Worm (Caenorhabditis elegans) whole organism, L3 larva: ENCODE results near the gene efl-3.

Experiments used
- R02D3.7 ChIP-seq: fragments of 150-350 bp; optimal IDR thresholded peaks from 2 replicates; lab custom pipeline; 2014; ENCODE audit warnings: missing biosample characterization, missing genetic modification characterization
- ZK546.5 ChIP-seq: sonication (generic microtip); optimal IDR thresholded peaks from 2 replicates; lab custom pipeline; 2017; ENCODE audit warnings: missing biosample characterization, missing genetic modification characterization
- aly-2 ChIP-seq: fragments of 150-350 bp; optimal IDR thresholded peaks from 2 replicates; lab custom pipeline; 2014; ENCODE audit warnings: missing biosample characterization, missing genetic modification characterization
- ceh-16 ChIP-seq: sonication (generic microtip); optimal IDR thresholded peaks from 2 replicates; lab custom pipeline; 2017; ENCODE audit warnings: missing biosample characterization, missing genetic modification characterization
- ceh-82 ChIP-seq: fragments of 150-350 bp; optimal IDR thresholded peaks from 2 replicates; lab custom pipeline; 2014; ENCODE audit warnings: missing biosample characterization, missing genetic modification characterization
- daf-12 ChIP-seq: fragments of 150-350 bp; optimal IDR thresholded peaks from 2 replicates; lab custom pipeline; 2014; ENCODE audit warnings: missing biosample characterization, missing genetic modification reagents, missing genetic modification characterization
- egl-27 ChIP-seq: sonication (generic microtip); optimal IDR thresholded peaks from 4 replicates; lab custom pipeline; 2017; ENCODE audit warnings: missing biosample characterization, missing genetic modification reagents, missing genetic modification characterization
- egl-5 ChIP-seq: fragments of 150-350 bp; optimal IDR thresholded peaks from 2 replicates; lab custom pipeline; 2017; ENCODE audit warnings: missing biosample characterization, missing genetic modification reagents, missing genetic modification characterization, inconsistent platforms
- elt-2 ChIP-seq: sonication (generic microtip); optimal IDR thresholded peaks from 2 replicates; lab custom pipeline; 2016; ENCODE audit warnings: missing genetic modification reagents, mild to moderate bottlenecking, missing genetic modification characterization, missing compliant biosample characterization
- elt-3 ChIP-seq, 3 experiments: fragments of 150-350 bp in 1 of 3; sonication (generic microtip) in 2 of 3; optimal IDR thresholded peaks; 2 replicates in 2 of 3; 4 replicates in 1 of 3; lab custom pipeline; 2014 to 2017; ENCODE audit warnings: missing biosample characterization in 3 of 3, missing genetic modification characterization in 3 of 3
- eor-1 ChIP-seq, 2 experiments: fragments of 150-350 bp; optimal IDR thresholded peaks; 2 replicates each; lab custom pipeline; 2014 to 2018; ENCODE audit warnings: missing biosample characterization in 2 of 2, missing genetic modification characterization in 2 of 2
- fkh-10 ChIP-seq: sonication (generic microtip); optimal IDR thresholded peaks from 2 replicates; lab custom pipeline; 2017; ENCODE audit warnings: missing biosample characterization, missing genetic modification reagents, missing genetic modification characterization
- fkh-2 ChIP-seq: fragments of 150-350 bp; optimal IDR thresholded peaks from 2 replicates; lab custom pipeline; 2014; ENCODE audit warnings: missing biosample characterization, missing genetic modification reagents, missing genetic modification characterization
- fos-1 ChIP-seq: fragments of 150-350 bp; optimal IDR thresholded peaks from 2 replicates; lab custom pipeline; 2014; ENCODE audit warnings: missing biosample characterization, missing genetic modification characterization
- hmg-11 ChIP-seq: sonication (generic microtip); optimal IDR thresholded peaks from 2 replicates; lab custom pipeline; 2016; ENCODE audit warnings: missing genetic modification characterization, missing compliant biosample characterization
- jun-1 ChIP-seq: fragments of 150-350 bp; optimal IDR thresholded peaks from 2 replicates; lab custom pipeline; 2014; ENCODE audit warnings: missing biosample characterization, missing genetic modification reagents, missing genetic modification characterization
- lin-39 ChIP-seq: fragments of 150-350 bp; optimal IDR thresholded peaks from 2 replicates; lab custom pipeline; 2018; ENCODE audit warnings: missing biosample characterization, missing genetic modification reagents, missing genetic modification characterization
- mml-1 ChIP-seq: fragments of 150-350 bp; sonication (generic microtip); optimal IDR thresholded peaks from 3 replicates; lab custom pipeline; 2014; ENCODE audit warnings: missing biosample characterization, missing genetic modification characterization
- nfya-1 ChIP-seq: sonication (generic microtip); optimal IDR thresholded peaks from 2 replicates; lab custom pipeline; 2017; ENCODE audit warnings: missing genetic modification characterization, mild to moderate bottlenecking, missing compliant biosample characterization, antibody characterized with exemption, moderate library complexity; ENCODE audit not compliant: insufficient read depth
- nhr-12 ChIP-seq: fragments of 150-350 bp; optimal IDR thresholded peaks from 2 replicates; lab custom pipeline; 2014; ENCODE audit warnings: missing biosample characterization, missing genetic modification characterization
- nhr-23 ChIP-seq: fragments of 150-350 bp; optimal IDR thresholded peaks from 2 replicates; lab custom pipeline; 2014; ENCODE audit warnings: missing biosample characterization, missing genetic modification reagents, missing genetic modification characterization
- nhr-237 ChIP-seq: fragments of 150-350 bp; optimal IDR thresholded peaks from 2 replicates; lab custom pipeline; 2014; ENCODE audit warnings: missing biosample characterization, missing genetic modification characterization
- nhr-25 ChIP-seq: sonication (generic microtip); optimal IDR thresholded peaks from 2 replicates; lab custom pipeline; 2017; ENCODE audit warnings: missing biosample characterization, missing genetic modification characterization
- nhr-28 ChIP-seq: fragments of 150-350 bp; optimal IDR thresholded peaks from 2 replicates; lab custom pipeline; 2014; ENCODE audit warnings: missing biosample characterization, missing genetic modification characterization
- nhr-43 ChIP-seq: sonication (generic microtip); optimal IDR thresholded peaks from 2 replicates; lab custom pipeline; 2016; ENCODE audit warnings: mild to moderate bottlenecking, missing genetic modification characterization, missing compliant biosample characterization; ENCODE audit not compliant: poor library complexity, severe bottlenecking
- nhr-76 ChIP-seq: fragments of 150-350 bp; sonication (generic microtip); optimal IDR thresholded peaks from 5 replicates; lab custom pipeline; 2014; ENCODE audit warnings: missing biosample characterization, missing genetic modification characterization
- pha-4 ChIP-seq: fragments of 150-350 bp; optimal IDR thresholded peaks from 2 replicates; lab custom pipeline; 2014; ENCODE audit warnings: missing biosample characterization, missing genetic modification reagents, missing genetic modification characterization
- pqm-1 ChIP-seq: fragments of 150-350 bp; optimal IDR thresholded peaks from 2 replicates; lab custom pipeline; 2017; ENCODE audit warnings: missing biosample characterization, missing genetic modification characterization, inconsistent platforms
- sea-2 ChIP-seq: fragments of 150-350 bp; sonication (generic microtip); optimal IDR thresholded peaks from 4 replicates; lab custom pipeline; 2014; ENCODE audit warnings: missing biosample characterization, missing genetic modification reagents, missing genetic modification characterization
- skn-1 ChIP-seq: fragments of 150-350 bp; optimal IDR thresholded peaks from 2 replicates; lab custom pipeline; 2014; ENCODE audit warnings: missing biosample characterization, missing genetic modification characterization
- snpc-4 ChIP-seq: fragments of 150-350 bp; optimal IDR thresholded peaks from 2 replicates; lab custom pipeline; 2014; ENCODE audit warnings: missing biosample characterization, missing genetic modification characterization
- unc-62 ChIP-seq: fragments of 150-350 bp; sonication (generic microtip); optimal IDR thresholded peaks from 4 replicates; lab custom pipeline; 2014; ENCODE audit warnings: missing biosample characterization, missing genetic modification reagents, missing genetic modification characterization
- zag-1 ChIP-seq: fragments of 150-350 bp; optimal IDR thresholded peaks from 2 replicates; lab custom pipeline; 2014; ENCODE audit warnings: missing biosample characterization, missing genetic modification characterization
- ztf-11 ChIP-seq: fragments of 150-350 bp; optimal IDR thresholded peaks from 2 replicates; lab custom pipeline; 2014; ENCODE audit warnings: missing biosample characterization, missing genetic modification characterization

The efl-3 gene

DNA sequence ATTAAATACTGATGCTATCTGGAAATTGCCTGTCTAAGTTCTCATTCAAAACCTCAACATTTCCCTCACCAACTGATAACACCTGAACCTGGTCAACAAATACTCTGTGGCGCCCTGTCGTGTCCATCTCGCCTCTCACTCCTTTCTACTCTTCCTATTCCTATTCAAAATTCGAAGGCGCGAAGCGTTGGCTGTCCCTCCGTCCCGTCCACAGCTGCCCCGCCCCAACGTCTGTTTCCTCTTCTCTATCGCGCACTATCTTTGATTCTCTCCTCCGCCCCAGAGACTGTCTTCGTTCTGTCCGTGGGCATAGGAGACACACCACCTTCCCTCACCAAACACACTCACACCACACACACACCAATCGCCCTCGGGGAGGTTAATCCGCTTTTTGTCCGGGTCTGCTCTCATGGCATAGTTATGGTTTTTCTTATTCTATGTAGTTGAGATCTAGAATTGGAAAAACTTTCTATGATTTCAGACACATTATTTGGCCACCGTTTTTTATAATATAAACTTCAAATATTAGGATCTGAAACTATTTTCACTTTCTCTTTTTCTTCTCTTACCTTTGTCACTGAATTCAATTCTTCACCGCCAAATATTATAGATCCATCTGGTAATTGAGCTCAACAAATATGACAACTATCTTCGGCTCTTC is at the start of gene efl-3:
TSS of gene efl-3 (plus strand) at position 611 of the 661 bp plus-strand sequence.
- TF ChIP-seq ceh-16 (tag; lab: Kevin White, UChicago) (no peak), snpc-4 (tag; lab: Kevin White, UChicago) (no peak), zag-1 (no peak), ztf-11 (no peak), aly-2 (tag; lab: Kevin White, UChicago) (no peak), mml-1 (tag; lab: Kevin White, UChicago) (no peak), ZK546.5 (tag; lab: Kevin White, UChicago) (no peak), hmg-11 (tag; lab: Kevin White, UChicago) (no peak), fos-1 (tag; lab: Kevin White, UChicago) (no peak), elt-2 (peak; percentile 37), sea-2 (GFP tag; lab: Kevin White, UChicago) (no peak), jun-1 (tag; lab: Kevin White, UChicago) (no peak), pqm-1 (peak; percentile 16), R02D3.7 (tag; lab: Kevin White, UChicago) (no peak), daf-12 (no peak), nhr-23 (tag; lab: Kevin White, UChicago) (no peak), unc-62 (GFP tag; lab: Kevin White, UChicago) (no peak)

DNA sequence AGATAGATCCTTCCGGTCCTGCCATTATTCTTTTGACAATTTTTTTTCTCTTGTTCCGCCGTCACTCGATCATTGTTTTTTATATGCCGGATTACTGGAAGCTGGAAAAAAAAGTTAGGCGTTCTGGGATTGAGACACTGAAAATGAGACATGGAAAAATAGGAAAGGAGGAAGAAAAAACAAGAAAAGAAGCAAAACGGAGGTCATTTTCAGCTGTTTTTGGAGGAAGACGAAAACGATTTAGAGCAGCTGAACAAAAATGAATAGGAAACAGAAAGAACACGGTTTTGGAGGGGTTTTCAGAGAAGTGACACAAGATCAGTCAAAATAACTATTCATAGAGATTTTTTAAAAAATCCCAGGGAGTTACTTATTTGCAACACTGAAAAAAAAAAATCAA is 43.4 kb upstream of the efl-3 start, which contains the start of gene amt-3:
TSS of gene amt-3 (minus strand) at position 101 of the 400 bp plus-strand sequence.
- TF ChIP-seq lin-39 (tag; lab: Kevin White, UChicago), result no peak
- TF ChIP-seq hmg-11 (tag; lab: Kevin White, UChicago), result no peak
- no peak for TF ChIP-seq nhr-237 (tag; lab: Kevin White, UChicago)
- no peak for TF ChIP-seq nfya-1 (tag; lab: Kevin White, UChicago)
- no peak for TF ChIP-seq nhr-23 (tag; lab: Kevin White, UChicago)
- TF ChIP-seq zag-1, result no peak
- no peak for TF ChIP-seq pha-4
- TF ChIP-seq elt-3 (tag; optimal IDR thresholded peaks at IDR 0.05; lab: Kevin White, UChicago), result no peak
- no peak for TF ChIP-seq R02D3.7 (tag; lab: Kevin White, UChicago)
- TF ChIP-seq, all 47 proteins: peak for 0

DNA sequence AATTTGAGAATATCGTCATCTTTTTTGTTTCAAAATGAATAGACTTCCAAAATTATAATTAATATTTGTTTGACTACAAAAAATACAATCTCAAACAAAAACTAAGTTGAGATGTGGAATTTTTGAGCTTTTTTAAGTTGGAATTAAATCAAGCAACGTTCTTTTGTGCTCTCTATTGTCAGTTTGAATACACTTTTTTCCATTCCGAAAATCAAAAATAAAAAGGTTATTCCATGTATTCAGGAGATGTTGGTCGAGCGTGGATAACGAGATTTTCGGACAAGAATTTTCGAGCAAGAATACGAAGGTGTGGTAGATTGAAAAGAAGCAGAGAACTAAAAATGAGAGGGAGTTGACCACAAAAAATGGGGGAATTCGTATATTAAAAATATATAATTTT is 42.3 kb upstream of the efl-3 start:
- TF ChIP-seq nhr-28 (tag; lab: Kevin White, UChicago) (no peak), fkh-2 (no peak), nhr-12 (tag; lab: Kevin White, UChicago) (no peak), ceh-82 (tag; lab: Kevin White, UChicago) (no peak), nhr-43 (tag; lab: Kevin White, UChicago) (no peak), sea-2 (GFP tag; lab: Kevin White, UChicago) (no peak), nhr-76 (tag; lab: Kevin White, UChicago) (no peak), fkh-10 (GFP tag; lab: Kevin White, UChicago) (peak; percentile 89), ZK546.5 (tag; lab: Kevin White, UChicago) (no peak)

DNA sequence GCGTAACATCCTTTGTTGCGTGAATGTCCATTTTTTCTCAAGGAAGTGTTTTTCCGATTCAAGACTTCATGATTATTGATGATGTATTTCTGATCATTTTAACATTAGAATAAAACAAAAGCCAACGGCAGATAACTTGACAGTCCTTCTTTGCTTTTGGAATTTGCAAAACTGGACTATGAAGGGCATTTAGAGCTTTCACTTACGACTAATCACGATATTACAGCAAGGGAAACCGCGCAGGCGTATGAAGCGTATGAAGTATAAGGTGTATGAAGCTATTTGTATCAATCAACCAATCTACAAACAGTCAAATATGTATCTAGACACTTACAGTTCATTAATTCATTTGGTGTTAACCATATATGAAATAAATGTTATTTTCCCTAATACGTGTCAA is 34.7 kb upstream of the efl-3 start:
- TF ChIP-seq nhr-76 (tag; lab: Kevin White, UChicago) (no peak), nhr-25 (tag; lab: Kevin White, UChicago) (peak; percentile 21)
- TF ChIP-seq, all 47 proteins: peak for 1

DNA sequence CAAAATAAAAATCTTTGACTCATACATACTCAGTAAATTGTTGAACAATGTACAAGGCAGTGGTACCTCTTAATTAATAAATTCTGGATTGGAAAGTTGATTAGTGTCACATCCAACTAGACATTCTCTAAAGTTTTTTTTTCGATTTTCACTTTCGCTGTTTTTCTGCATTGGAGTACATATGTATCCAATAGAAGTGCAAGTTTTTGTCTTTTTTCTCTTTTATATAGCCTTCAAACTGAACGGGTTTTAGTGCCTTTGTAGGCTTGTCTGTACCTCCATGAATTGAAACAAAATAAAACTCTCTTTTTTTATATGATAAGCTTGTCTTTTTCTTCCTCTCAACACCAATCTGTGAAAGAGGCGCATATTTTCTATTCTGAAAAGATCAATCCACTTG is 32.3 kb upstream of the efl-3 start:
- no peak for TF ChIP-seq ceh-82 (tag; lab: Kevin White, UChicago)
- peak; percentile 55 for TF ChIP-seq nhr-25 (tag; lab: Kevin White, UChicago)

DNA sequence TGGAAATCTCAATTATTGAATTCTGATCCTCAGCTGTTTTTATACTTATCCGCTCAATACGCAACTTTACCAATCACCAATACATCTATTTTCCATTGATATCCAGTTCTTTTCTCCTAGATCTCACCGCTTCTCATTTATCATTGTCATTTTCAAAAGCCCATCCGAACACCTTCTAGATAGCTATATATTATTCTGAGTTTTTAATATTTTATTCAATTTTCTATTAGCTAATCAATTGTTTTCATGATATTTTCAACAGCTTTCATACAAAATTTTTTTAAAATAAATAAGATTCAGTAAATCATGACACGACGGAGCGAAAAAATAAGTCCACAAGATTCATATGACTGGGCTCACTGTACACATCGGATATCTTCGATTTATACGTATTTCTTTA is 31.3 kb upstream of the efl-3 start, which contains the start of gene F49E12.12:
TSS of gene F49E12.12 (plus strand) at position 301 of the 400 bp plus-strand sequence.
- TF ChIP-seq nhr-23 (tag; lab: Kevin White, UChicago) (no peak), skn-1 (tag; lab: Kevin White, UChicago) (no peak), egl-5 (tag; lab: Kevin White, UChicago) (no peak), nhr-25 (tag; lab: Kevin White, UChicago) (no peak), hmg-11 (tag; lab: Kevin White, UChicago) (no peak), egl-27 (tag; lab: Kevin White, UChicago) (no peak), mml-1 (tag; lab: Kevin White, UChicago) (no peak), R02D3.7 (tag; lab: Kevin White, UChicago) (no peak), eor-1 (tag; optimal IDR thresholded peaks at IDR 0.05; lab: Kevin White, UChicago) (no peak), zag-1 (no peak), nhr-12 (tag; lab: Kevin White, UChicago) (no peak), pha-4 (no peak), aly-2 (tag; lab: Kevin White, UChicago) (no peak), jun-1 (tag; lab: Kevin White, UChicago) (no peak), elt-2 (no peak)
- TF ChIP-seq, all 47 proteins: peak for 0
